Fruit fly (Drosophila melanogaster): ENCODE measurements around the gene CG9519.

Gene CG9519

dm6 chrX:14841893-14842505 is 14.2 kb downstream of the CG9519 start (continued):
- TF ChIP-seq NFAT (GFP tag; IDR thresholded peaks at IDR 0.05), result no peak
- TF ChIP-seq Awh (GFP tag; IDR thresholded peaks at IDR 0.05), result no peak
- TF ChIP-seq CG6791 (GFP tag; IDR thresholded peaks at IDR 0.05; ENCODE audit: partially characterized antibody), result no peak
- TF ChIP-seq CG31224 (GFP tag; IDR thresholded peaks at IDR 0.05), result no peak
- peak; percentile 66 for TF ChIP-seq sens (GFP tag)
- TF ChIP-seq CG15011 (GFP tag; optimal IDR thresholded peaks at IDR 0.05), result no peak
- TF ChIP-seq zf30C (GFP tag; optimal IDR thresholded peaks at IDR 0.05), result peak; percentile 40
- TF ChIP-seq ato (GFP tag; IDR thresholded peaks at IDR 0.05; ENCODE audit: partially characterized antibody), result no peak
- 0 out of 4 replicates have a peak, but pooled peaks have one; percentile 30 for TF ChIP-seq chinmo (GFP tag; IDR thresholded peaks at IDR 0.05; ENCODE audit: partially characterized antibody)
- no peak for TF ChIP-seq CG2712 (tag; optimal IDR thresholded peaks at IDR 0.05)
- TF ChIP-seq dpn (GFP tag; optimal IDR thresholded peaks at IDR 0.05), result peak in 1 of 2 experiments; percentile 2
- TF ChIP-seq ci (GFP tag; IDR thresholded peaks at IDR 0.05), result peak; percentile 56; the same call in 1 of the 3 replicates
- TF ChIP-seq chm (GFP tag; IDR thresholded peaks at IDR 0.05), result 0 out of 2 replicates have a peak, but pooled peaks have one; percentile 31
- TF ChIP-seq Oaz (GFP tag; IDR thresholded peaks at IDR 0.05), result no peak
- no peak for TF ChIP-seq CG15601 (tag; optimal IDR thresholded peaks at IDR 0.05)
- no peak for TF ChIP-seq Oli (tag; optimal IDR thresholded peaks at IDR 0.05)
- TF ChIP-seq toy (GFP tag; IDR thresholded peaks at IDR 0.05), result no peak
- TF ChIP-seq CG4707 (GFP tag; optimal IDR thresholded peaks at IDR 0.05), result no peak
- TF ChIP-seq Lpt (GFP tag; optimal IDR thresholded peaks at IDR 0.05), result no peak
- peak; percentile 15 for TF ChIP-seq Med (GFP tag)
- TF ChIP-seq slbo (GFP tag; IDR thresholded peaks at IDR 0.05), result no peak
- no peak for TF ChIP-seq CG2129 (GFP tag; IDR thresholded peaks at IDR 0.05; ENCODE audit: partially characterized antibody)
- no peak for TF ChIP-seq CG9876 (GFP tag; optimal IDR thresholded peaks at IDR 0.05)
- no peak for TF ChIP-seq Lim3 (GFP tag; IDR thresholded peaks at IDR 0.05)
- no peak for TF ChIP-seq Trl (optimal IDR thresholded peaks at IDR 0.05)
- no peak for TF ChIP-seq Trl (GFP tag; optimal IDR thresholded peaks at IDR 0.05)
- TF ChIP-seq CG2199 (GFP tag; IDR thresholded peaks at IDR 0.05), result 0 out of 3 replicates have a peak, but pooled peaks have one; percentile 43
- TF ChIP-seq Deaf1 (tag; optimal IDR thresholded peaks at IDR 0.05), result peak; percentile 19
- no peak for TF ChIP-seq E2f1 (GFP tag; IDR thresholded peaks at IDR 0.05)
- TF ChIP-seq H2.0 (GFP tag; IDR thresholded peaks at IDR 0.05), result 0 out of 2 replicates have a peak, but pooled peaks have one; percentile 20
- no peak for TF ChIP-seq CG3995 (GFP tag; optimal IDR thresholded peaks at IDR 0.05)
- TF ChIP-seq pros (GFP tag; optimal IDR thresholded peaks at IDR 0.05), result peak; percentile 54
- TF ChIP-seq CG4854 (GFP tag; optimal IDR thresholded peaks at IDR 0.05), result no peak
- TF ChIP-seq CG12744 (GFP tag; optimal IDR thresholded peaks at IDR 0.05), result no peak
- TF ChIP-seq Atf6 (GFP tag; IDR thresholded peaks at IDR 0.05), result peak; percentile 38; the same call in 1 of the 2 replicates
- TF ChIP-seq ATbp (GFP tag; optimal IDR thresholded peaks at IDR 0.05), result no peak
- TF ChIP-seq Optix (GFP tag; IDR thresholded peaks at IDR 0.05), result 0 out of 3 replicates have a peak, but pooled peaks have one; percentile 28
- TF ChIP-seq croc (GFP tag; conservative IDR thresholded peaks at IDR 0.05), result no peak
- no peak for TF ChIP-seq CG32532 (GFP tag; IDR thresholded peaks at IDR 0.05)
- no peak for TF ChIP-seq Rfx (GFP tag; IDR thresholded peaks at IDR 0.05)
- TF ChIP-seq tll (GFP tag; optimal IDR thresholded peaks at IDR 0.05), result no peak
- TF ChIP-seq CG10462 (GFP tag; optimal IDR thresholded peaks at IDR 0.05), result no peak
- peak in 1 of 2 experiments; percentile 21 for TF ChIP-seq bsh (GFP tag; optimal IDR thresholded peaks at IDR 0.05)
- no peak for TF ChIP-seq CG11247 (GFP tag; IDR thresholded peaks at IDR 0.05)
- no peak for TF ChIP-seq Elba2 (GFP tag; optimal IDR thresholded peaks at IDR 0.05)
- TF ChIP-seq caup (GFP tag; optimal IDR thresholded peaks at IDR 0.05; ENCODE audit: severe bottlenecking), result peak; percentile 1
- TF ChIP-seq CG10209 (GFP tag; optimal IDR thresholded peaks at IDR 0.05), result no peak
- TF ChIP-seq CTCF (GFP tag; optimal IDR thresholded peaks at IDR 0.05), result no peak
- peak; percentile 32 for TF ChIP-seq lab (GFP tag; optimal IDR thresholded peaks at IDR 0.05)
- peak; percentile 42 for TF ChIP-seq CG8388 (GFP tag; optimal IDR thresholded peaks at IDR 0.05)
- no peak for TF ChIP-seq CG14710 (tag; optimal IDR thresholded peaks at IDR 0.05)

All from whole organism, embryonic.